Fruit fly (Drosophila melanogaster) whole organism, wandering third instar larva: ENCODE data around the gene Esp.

Experiments
- CG32264 ChIP-seq: fragments of 200-800 bp; sonication (Bioruptor generic); optimal IDR thresholded peaks from 2 replicates; lab custom pipeline; 2016; ENCODE audit warnings: missing biosample characterization, missing genetic modification characterization
- CrebA ChIP-seq: fragments of 200-800 bp; sonication (Bioruptor generic); optimal IDR thresholded peaks from 2 replicates; lab custom pipeline; 2016; ENCODE audit warnings: missing biosample characterization, mild to moderate bottlenecking, missing genetic modification characterization, borderline replicate concordance
- Hnf4 ChIP-seq: fragments of 200-800 bp; sonication (Bioruptor generic); optimal IDR thresholded peaks from 2 replicates; lab custom pipeline; 2016; ENCODE audit warnings: missing biosample characterization, mild to moderate bottlenecking, missing genetic modification characterization
- Hr83 ChIP-seq: fragments of 200-300 bp; sonication (Bioruptor generic); optimal IDR thresholded peaks from 2 replicates; lab custom pipeline; 2016; ENCODE audit warnings: missing biosample characterization, mild to moderate bottlenecking, missing genetic modification characterization, moderate library complexity; ENCODE audit not compliant: poor library complexity, severe bottlenecking
- N ChIP-seq: fragments of >200 bp; optimal IDR thresholded peaks from 2 replicates; lab custom pipeline; 2018; ENCODE audit warnings: missing biosample characterization, missing external identifiers, missing genetic modification characterization
- OdsH ChIP-seq: fragments of 200-800 bp; sonication (Bioruptor generic); optimal IDR thresholded peaks from 2 replicates; lab custom pipeline; 2016; ENCODE audit warnings: missing biosample characterization, mild to moderate bottlenecking, missing genetic modification characterization
- Sp1 ChIP-seq: fragments of 200-800 bp; sonication (Bioruptor generic); optimal IDR thresholded peaks from 3 replicates; lab custom pipeline; 2019; ENCODE audit warnings: missing biosample characterization, mild to moderate bottlenecking, missing genetic modification characterization, moderate library complexity
- brk ChIP-seq: fragments of 200-800 bp; sonication (Bioruptor generic); optimal IDR thresholded peaks from 2 replicates; lab custom pipeline; 2016; ENCODE audit warnings: missing biosample characterization, mild to moderate bottlenecking, missing genetic modification characterization
- h ChIP-seq: fragments of 200-800 bp; sonication (Bioruptor generic); optimal IDR thresholded peaks from 3 replicates; lab custom pipeline; 2016; ENCODE audit warnings: missing biosample characterization, mild to moderate bottlenecking, missing genetic modification characterization
- lola ChIP-seq: fragments of >200 bp; optimal IDR thresholded peaks from 2 replicates; lab custom pipeline; 2017; ENCODE audit warnings: missing biosample characterization, missing genetic modification characterization
- pan ChIP-seq: fragments of >200 bp; optimal IDR thresholded peaks from 2 replicates; lab custom pipeline; 2017
- tai ChIP-seq: sonication (Bioruptor generic); optimal IDR thresholded peaks from 2 replicates; lab custom pipeline; 2016; ENCODE audit warnings: missing biosample characterization, missing genetic modification characterization
- woc ChIP-seq: sonication (Bioruptor generic); optimal IDR thresholded peaks from 2 replicates; lab custom pipeline; 2016; ENCODE audit warnings: missing biosample characterization, mild to moderate bottlenecking, missing genetic modification characterization

dm6 chr3R:24807321-24807720 is 34.4 kb upstream of the Esp start, which contains the start of gene CG6980:
- TF ChIP-seq Hnf4 = no peak
- no peak for TF ChIP-seq tai (GFP tag; lab: Kevin White, UChicago)
- TF ChIP-seq CrebA (GFP tag; lab: Kevin White, UChicago) = no peak
- TF ChIP-seq OdsH (GFP tag; lab: Kevin White, UChicago) = no peak
- TF ChIP-seq N (GFP tag; lab: Kevin White, UChicago) = no peak
- no peak for TF ChIP-seq Hr83 (GFP tag; lab: Kevin White, UChicago)
- no peak for TF ChIP-seq brk (GFP tag; lab: Kevin White, UChicago)
- no peak for TF ChIP-seq pan
- TF ChIP-seq Sp1 (GFP tag; lab: Kevin White, UChicago) = no peak
- TF ChIP-seq CG32264 (GFP tag; lab: Kevin White, UChicago) = no peak
- no peak for TF ChIP-seq h (GFP tag; lab: Kevin White, UChicago)
- TF ChIP-seq lola (GFP tag; lab: Kevin White, UChicago) = no peak
- no peak for TF ChIP-seq woc (GFP tag; lab: Kevin White, UChicago)
